Fruit fly (Drosophila melanogaster): ENCODE measurements around the gene FIG4.

The FIG4 gene

dm6 chr2L:4456539-4456994, 8.4 kb upstream of the FIG4 start, which contains the start of gene Gs1l (continued):
- TF ChIP-seq fkh (GFP tag; optimal IDR thresholded peaks at IDR 0.05) (no peak), Eip93F (GFP tag; optimal IDR thresholded peaks at IDR 0.05) (no peak), fd85E (GFP tag; optimal IDR thresholded peaks at IDR 0.05) (no peak), OdsH (GFP tag; optimal IDR thresholded peaks at IDR 0.05) (peak; percentile 2), lz (GFP tag; optimal IDR thresholded peaks at IDR 0.05) (no peak), CG15336 (GFP tag; IDR thresholded peaks at IDR 0.05) (0 out of 2 replicates have a peak, but pooled peaks have one; percentile 10), CG7368 (GFP tag; optimal IDR thresholded peaks at IDR 0.05) (no peak), cyc (GFP tag; optimal IDR thresholded peaks at IDR 0.05) (no peak), CG1621 (tag; optimal IDR thresholded peaks at IDR 0.05) (peak; percentile 35), CG32006 (GFP tag; optimal IDR thresholded peaks at IDR 0.05) (no peak), Eip78C (GFP tag) (peak; percentile 71), Hr39 (GFP tag; optimal IDR thresholded peaks at IDR 0.05) (no peak)

- TF ChIP-seq CG8632 (GFP tag; optimal IDR thresholded peaks at IDR 0.05): peak; percentile 35
- TF ChIP-seq CG8119 (GFP tag; IDR thresholded peaks at IDR 0.05): peak; percentile 61; the same call in 2 of the 3 replicates
- no peak for TF ChIP-seq CG9139 (GFP tag; optimal IDR thresholded peaks at IDR 0.05)
- TF ChIP-seq ss (GFP tag; optimal IDR thresholded peaks at IDR 0.05): peak; percentile 70 to 75
- peak; percentile 79 for TF ChIP-seq esn (GFP tag; optimal IDR thresholded peaks at IDR 0.05)
- TF ChIP-seq vri (GFP tag; optimal IDR thresholded peaks at IDR 0.05): peak; percentile 71
- no peak for TF ChIP-seq CG11902 (GFP tag; optimal IDR thresholded peaks at IDR 0.05)
- TF ChIP-seq CG1621 (tag; optimal IDR thresholded peaks at IDR 0.05): peak; percentile 50
- peak; percentile 85 for TF ChIP-seq svp (GFP tag)
- peak; percentile 90 for TF ChIP-seq CG6854 (GFP tag; optimal IDR thresholded peaks at IDR 0.05)
- peak; percentile 69 for TF ChIP-seq CG15336 (GFP tag; IDR thresholded peaks at IDR 0.05)
- TF ChIP-seq Met (GFP tag; optimal IDR thresholded peaks at IDR 0.05): peak; percentile 80
- TF ChIP-seq CG6808 (GFP tag; optimal IDR thresholded peaks at IDR 0.05): peak; percentile 65
- TF ChIP-seq Eip93F (GFP tag; optimal IDR thresholded peaks at IDR 0.05): no peak
- no peak for TF ChIP-seq fd85E (GFP tag; optimal IDR thresholded peaks at IDR 0.05)
- no peak; the same call in 1 of the 2 replicates for TF ChIP-seq CG11294 (GFP tag; IDR thresholded peaks at IDR 0.05)
- TF ChIP-seq achi (GFP tag; optimal IDR thresholded peaks at IDR 0.05): peak; percentile 69
- peak in 1 of 2 experiments; percentile 78 for TF ChIP-seq salr (GFP tag; optimal IDR thresholded peaks at IDR 0.05)
- peak; percentile 78 for TF ChIP-seq net (GFP tag; optimal IDR thresholded peaks at IDR 0.05)
- TF ChIP-seq acj6 (GFP tag; optimal IDR thresholded peaks at IDR 0.05): peak; percentile 61
- TF ChIP-seq CG4318 (GFP tag; optimal IDR thresholded peaks at IDR 0.05): no peak
- TF ChIP-seq CG3919 (GFP tag; optimal IDR thresholded peaks at IDR 0.05): peak; percentile 86
- TF ChIP-seq CG6792 (GFP tag; optimal IDR thresholded peaks at IDR 0.05): peak; percentile 51
- TF ChIP-seq CG34406 (GFP tag; optimal IDR thresholded peaks at IDR 0.05): peak; percentile 72
- peak; percentile 70 for TF ChIP-seq OdsH (GFP tag; optimal IDR thresholded peaks at IDR 0.05)
- peak; percentile 60 for TF ChIP-seq Smox (GFP tag; optimal IDR thresholded peaks at IDR 0.05)
- TF ChIP-seq CG10631 (GFP tag; optimal IDR thresholded peaks at IDR 0.05): peak; percentile 64
- TF ChIP-seq Hr38 (GFP tag; optimal IDR thresholded peaks at IDR 0.05): no peak
- peak; percentile 83 for TF ChIP-seq eg (GFP tag; IDR thresholded peaks at IDR 0.05)
- peak; percentile 72 for TF ChIP-seq lz (GFP tag; optimal IDR thresholded peaks at IDR 0.05)
- peak; percentile 21 for TF ChIP-seq Sox15 (GFP tag; optimal IDR thresholded peaks at IDR 0.05)
- TF ChIP-seq CG16779 (tag; optimal IDR thresholded peaks at IDR 0.05): no peak
- peak; percentile 65 for TF ChIP-seq Hr4 (GFP tag; optimal IDR thresholded peaks at IDR 0.05)
- no peak for TF ChIP-seq Ets21C (GFP tag; optimal IDR thresholded peaks at IDR 0.05)
- TF ChIP-seq CG32006 (GFP tag; optimal IDR thresholded peaks at IDR 0.05): peak; percentile 60
- no peak for TF ChIP-seq CG11762 (GFP tag; optimal IDR thresholded peaks at IDR 0.05; ENCODE audit: insufficient read depth)
- TF ChIP-seq topi (GFP tag; optimal IDR thresholded peaks at IDR 0.05): peak; percentile 58
- peak; percentile 19 for TF ChIP-seq Ets96B (tag; optimal IDR thresholded peaks at IDR 0.05)
- peak; percentile 67 for TF ChIP-seq Eip75B (GFP tag; optimal IDR thresholded peaks at IDR 0.05)
- TF ChIP-seq Lpt (GFP tag; optimal IDR thresholded peaks at IDR 0.05): peak; percentile 9
- peak; percentile 43 for TF ChIP-seq CG3032 (tag; optimal IDR thresholded peaks at IDR 0.05)
- TF ChIP-seq Sox102F (GFP tag; optimal IDR thresholded peaks at IDR 0.05): no peak
Measured at dm6 chr2L:4458119-4459056, 6.6 kb upstream of the FIG4 start, which contains the start of gene RpL27A. Gene RpL27A, minus strand, starts transcription at chr2L:4458364.
